Worm (Caenorhabditis elegans) whole organism, midembryonic: ENCODE data around the gene ZK945.7.

Experiments used
- T22C8.4 ChIP-seq: fragments of 200-800 bp; sonication (Bioruptor generic); IDR thresholded peaks from 2 replicates; pipeline ENCODE4 v1.3.6; 2022; ENCODE audit warnings: missing genetic modification characterization, missing compliant biosample characterization
- cog-1 ChIP-seq: sonication (generic microtip); optimal IDR thresholded peaks from 2 replicates; lab custom pipeline; 2016; ENCODE audit warnings: missing genetic modification characterization, missing compliant biosample characterization
- flt-1 ChIP-seq: fragments of 200-800 bp; sonication (Bioruptor generic); IDR thresholded peaks from 2 replicates; pipeline ENCODE4 v1.3.6; 2022; ENCODE audit warnings: missing genetic modification characterization, missing compliant biosample characterization
- klf-2 ChIP-seq: fragments of 200-800 bp; sonication (Bioruptor generic); conservative IDR thresholded peaks from 2 replicates; pipeline ENCODE4 v1.3.6; 2022; ENCODE audit warnings: missing genetic modification reagents, missing genetic modification characterization, missing compliant biosample characterization
- ref-1 ChIP-seq: fragments of 200-800 bp; sonication (Bioruptor generic); conservative IDR thresholded peaks from 2 replicates; pipeline ENCODE4 v1.3.6; 2022; ENCODE audit warnings: missing genetic modification reagents, missing genetic modification characterization, missing compliant biosample characterization
- ztf-23 ChIP-seq: fragments of 200-800 bp; sonication (Bioruptor generic); IDR thresholded peaks from 2 replicates; pipeline ENCODE4 v1.3.6; 2022; ENCODE audit warnings: missing genetic modification reagents, missing genetic modification characterization, missing compliant biosample characterization
- ztf-29 ChIP-seq: fragments of 200-800 bp; sonication (Bioruptor generic); IDR thresholded peaks from 2 replicates; pipeline ENCODE4 v1.3.6; 2022; ENCODE audit warnings: missing genetic modification reagents, missing genetic modification characterization, missing compliant biosample characterization

ce11 chrII:10099804-10100360 is 8.4 kb downstream of the ZK945.7 start, which contains the start of the genes pas-7 and puf-12:
- TF ChIP-seq flt-1 (GFP tag; lab: Robert Waterston, UW) (no peak), ztf-29 (no peak), cog-1 (no peak), T22C8.4 (GFP tag; lab: Robert Waterston, UW) (no peak), ref-1 (GFP tag; lab: Robert Waterston, UW) (no peak), ztf-23 (GFP tag; lab: Robert Waterston, UW) (no peak), klf-2 (GFP tag; lab: Robert Waterston, UW) (no peak)
